Fruit fly (Drosophila melanogaster) whole organism, embryonic: Measurements from ENCODE around the gene CG32276.
A peak's percentile ranks its signal among the peaks of the same experiment; 100 is the strongest.

ENCODE experiments used
- ATbp ChIP-seq: fragments of 200-800 bp; sonication (Bioruptor generic); optimal IDR thresholded peaks from 2 replicates; lab custom pipeline; 2017; ENCODE audit warnings: missing biosample characterization, mild to moderate bottlenecking, missing genetic modification characterization, missing genetic modification reagents
- Ada2b ChIP-seq: fragments of 200-800 bp; sonication (Bioruptor generic); IDR thresholded peaks from 2 replicates; pipeline ENCODE4 v1.3.6; 2022; ENCODE audit warnings: missing biosample characterization, missing genetic modification characterization
- C15 ChIP-seq: fragments of 200-800 bp; sonication (Bioruptor generic); IDR thresholded peaks from 3 replicates; pipeline ENCODE4 v1.3.6; 2022; ENCODE audit warnings: missing biosample characterization, missing genetic modification characterization
- CG10274 ChIP-seq: fragments of 200-800 bp; sonication (Bioruptor generic); optimal IDR thresholded peaks from 3 replicates; lab custom pipeline; 2017; ENCODE audit warnings: missing biosample characterization, mild to moderate bottlenecking, missing genetic modification characterization
- CG10321 ChIP-seq: fragments of 200-800 bp; sonication (Bioruptor generic); IDR thresholded peaks from 2 replicates; pipeline ENCODE4 v1.3.6; 2022; ENCODE audit warnings: missing biosample characterization, missing genetic modification characterization
- CG11093 ChIP-seq: fragments of 200-800 bp; sonication (Bioruptor generic); IDR thresholded peaks from 3 replicates; pipeline ENCODE4 v1.3.6; 2022; ENCODE audit warnings: missing biosample characterization, missing genetic modification characterization
- CG15011 ChIP-seq: fragments of 200-800 bp; sonication (Bioruptor generic); optimal IDR thresholded peaks from 3 replicates; lab custom pipeline; 2018; ENCODE audit warnings: missing biosample characterization, mild to moderate bottlenecking, missing genetic modification characterization
- CG15479 ChIP-seq: fragments of 200-800 bp; sonication (Bioruptor generic); optimal IDR thresholded peaks from 3 replicates; lab custom pipeline; 2019; ENCODE audit warnings: missing biosample characterization, mild to moderate bottlenecking, missing genetic modification characterization, moderate library complexity
- CG15514 ChIP-seq: fragments of 200-800 bp; sonication (Bioruptor generic); optimal IDR thresholded peaks from 3 replicates; lab custom pipeline; 2017; ENCODE audit warnings: missing biosample characterization, missing genetic modification characterization, mild to moderate bottlenecking, moderate library complexity, missing genetic modification reagents
- CG1602 ChIP-seq: fragments of 200-800 bp; sonication (Bioruptor generic); optimal IDR thresholded peaks from 3 replicates; lab custom pipeline; 2016; ENCODE audit warnings: missing biosample characterization, missing genetic modification characterization
- CG16813 ChIP-seq: fragments of 200-800 bp; sonication (Bioruptor generic); IDR thresholded peaks from 3 replicates; pipeline ENCODE4 v1.3.6; 2022; ENCODE audit warnings: missing biosample characterization, missing genetic modification characterization; ENCODE audit not compliant: partially characterized antibody
- CG16863 ChIP-seq: fragments of 200-800 bp; sonication (Bioruptor generic); optimal IDR thresholded peaks from 3 replicates; lab custom pipeline; 2016; ENCODE audit warnings: missing biosample characterization, missing genetic modification characterization
- CG17328 ChIP-seq: fragments of 200-800 bp; sonication (Bioruptor generic); IDR thresholded peaks from 2 replicates; pipeline ENCODE4 v1.3.6; 2022; ENCODE audit warnings: missing biosample characterization, missing genetic modification characterization
- CG2199 ChIP-seq: fragments of 200-800 bp; sonication (Bioruptor generic); IDR thresholded peaks from 3 replicates; pipeline ENCODE4 v1.3.6; 2022; ENCODE audit warnings: missing biosample characterization, missing genetic modification characterization
- CG31388 ChIP-seq: fragments of 200-800 bp; sonication (Bioruptor generic); optimal IDR thresholded peaks from 2 replicates; lab custom pipeline; 2016; ENCODE audit warnings: missing biosample characterization, missing genetic modification characterization
- CG3995 ChIP-seq: fragments of 200-800 bp; sonication (Bioruptor generic); optimal IDR thresholded peaks from 3 replicates; lab custom pipeline; 2016; ENCODE audit warnings: missing biosample characterization, missing genetic modification characterization
- CG8944 ChIP-seq: fragments of 200-800 bp; sonication (Bioruptor generic); optimal IDR thresholded peaks from 3 replicates; lab custom pipeline; 2016; ENCODE audit warnings: missing biosample characterization, missing genetic modification characterization
- CrebB ChIP-seq: fragments of 200-800 bp; sonication (Bioruptor generic); optimal IDR thresholded peaks from 3 replicates; lab custom pipeline; 2018; ENCODE audit warnings: missing biosample characterization, mild to moderate bottlenecking, missing genetic modification characterization
- Dad ChIP-seq: fragments of 200-800 bp; sonication (Bioruptor generic); optimal IDR thresholded peaks from 3 replicates; lab custom pipeline; 2016; ENCODE audit warnings: missing biosample characterization, missing genetic modification characterization
- Doc3 ChIP-seq: fragments of 200-800 bp; sonication (Bioruptor generic); IDR thresholded peaks from 3 replicates; pipeline ENCODE4 v1.3.6; 2022; ENCODE audit warnings: missing biosample characterization, missing genetic modification characterization; ENCODE audit not compliant: partially characterized antibody
- Ets65A ChIP-seq: fragments of 200-800 bp; sonication (Bioruptor generic); peaks from one replicate; lab custom pipeline; 2016; ENCODE audit warnings: missing biosample characterization, missing genetic modification characterization
- Fer3 ChIP-seq: fragments of 200-800 bp; sonication (Bioruptor generic); optimal IDR thresholded peaks from 2 replicates; lab custom pipeline; 2018; ENCODE audit warnings: missing biosample characterization, mild to moderate bottlenecking, missing genetic modification characterization, moderate library complexity
- Lim3 ChIP-seq: fragments of 200-800 bp; sonication (Bioruptor generic); IDR thresholded peaks from 2 replicates; pipeline ENCODE4 v1.3.6; 2022; ENCODE audit warnings: missing biosample characterization, missing genetic modification characterization
- MTF-1 ChIP-seq: fragments of 200-800 bp; sonication (Bioruptor generic); optimal IDR thresholded peaks from 2 replicates; lab custom pipeline; 2018; ENCODE audit warnings: missing biosample characterization, mild to moderate bottlenecking, missing genetic modification characterization, borderline replicate concordance
- Usf ChIP-seq: fragments of 200-800 bp; sonication (Bioruptor generic); optimal IDR thresholded peaks from 2 replicates; lab custom pipeline; 2017; ENCODE audit warnings: missing genotype, missing biosample characterization, missing genetic modification characterization
- Xrp1 ChIP-seq: fragments of 200-800 bp; sonication (Bioruptor generic); IDR thresholded peaks from 2 replicates; pipeline ENCODE4 v1.3.6; 2022; ENCODE audit warnings: missing biosample characterization, missing genetic modification characterization
- br ChIP-seq: fragments of >200 bp; optimal IDR thresholded peaks from 2 replicates; lab custom pipeline; 2017
- corto ChIP-seq: fragments of 200-800 bp; sonication (Bioruptor generic); optimal IDR thresholded peaks from 2 replicates; lab custom pipeline; 2016; ENCODE audit warnings: missing biosample characterization, mild to moderate bottlenecking, missing genetic modification characterization, moderate library complexity
- exex ChIP-seq: fragments of 200-800 bp; sonication (Bioruptor generic); optimal IDR thresholded peaks from 4 replicates; lab custom pipeline; 2018; ENCODE audit warnings: missing biosample characterization, mild to moderate bottlenecking, missing genetic modification characterization, moderate library complexity
- gce ChIP-seq: fragments of 200-800 bp; sonication (Bioruptor generic); IDR thresholded peaks from 3 replicates; pipeline ENCODE4 v1.3.6; 2022; ENCODE audit warnings: missing biosample characterization, missing genetic modification characterization
- gcm ChIP-seq: fragments of 200-800 bp; sonication (Bioruptor generic); optimal IDR thresholded peaks from 2 replicates; lab custom pipeline; 2019; ENCODE audit warnings: missing biosample characterization, mild to moderate bottlenecking, missing genetic modification characterization, moderate library complexity
- gsb-n ChIP-seq: fragments of 200-800 bp; sonication (Bioruptor generic); optimal IDR thresholded peaks from 3 replicates; lab custom pipeline; 2018; ENCODE audit warnings: missing biosample characterization, mild to moderate bottlenecking, missing genetic modification characterization
- gt ChIP-seq: fragments of 200-800 bp; sonication (Bioruptor generic); IDR thresholded peaks from 2 replicates; pipeline ENCODE4 v1.3.6; 2022; ENCODE audit warnings: missing biosample characterization, missing genetic modification characterization
- inv ChIP-seq: fragments of 200-800 bp; sonication (Bioruptor generic); IDR thresholded peaks from 2 replicates; pipeline ENCODE4 v1.3.6; 2022; ENCODE audit warnings: missing biosample characterization, missing genetic modification characterization; ENCODE audit not compliant: partially characterized antibody
- lmd ChIP-seq: fragments of 200-800 bp; sonication (Bioruptor generic); IDR thresholded peaks from 2 replicates; pipeline ENCODE4 v1.3.6; 2022; ENCODE audit warnings: missing biosample characterization, missing genetic modification characterization
- mam ChIP-seq: fragments of 200-800 bp; sonication (Bioruptor generic); optimal IDR thresholded peaks from 3 replicates; lab custom pipeline; 2016; ENCODE audit warnings: missing biosample characterization, missing genetic modification characterization
- otp ChIP-seq: fragments of 200-800 bp; sonication (Bioruptor generic); IDR thresholded peaks from 3 replicates; pipeline ENCODE4, ENCODE4 v1.3.6; 2022; ENCODE audit warnings: missing biosample characterization, missing genetic modification characterization
- pho ChIP-seq: fragments of 200-800 bp; sonication (Bioruptor generic); optimal IDR thresholded peaks from 2 replicates; lab custom pipeline; 2016; ENCODE audit warnings: missing biosample characterization, missing genetic modification characterization
- pum ChIP-seq: fragments of 200-800 bp; sonication (Bioruptor generic); optimal IDR thresholded peaks from 2 replicates; lab custom pipeline; 2016; ENCODE audit warnings: missing biosample characterization, missing genetic modification characterization
- ranshi ChIP-seq: fragments of 200-800 bp; sonication (Bioruptor generic); IDR thresholded peaks from 2 replicates; pipeline ENCODE4 v1.3.6; 2022; ENCODE audit warnings: missing biosample characterization, missing genetic modification characterization
- row ChIP-seq: fragments of 200-800 bp; sonication (Bioruptor generic); IDR thresholded peaks from 3 replicates; pipeline ENCODE4 v1.3.6; 2022; ENCODE audit warnings: missing biosample characterization, missing genetic modification characterization
- sc ChIP-seq, 3 experiments: fragments of >200 bp in 2 of 3; fragments of 200-800 bp in 1 of 3; sonication (Bioruptor generic) in 1 of 3; optimal IDR thresholded peaks; 2 replicates in 2 of 3; 3 replicates in 1 of 3; lab custom pipeline; 2017; ENCODE audit warnings: mild to moderate bottlenecking in 1 of 3, missing biosample characterization in 1 of 3, missing genetic modification characterization in 1 of 3, missing genetic modification reagents in 1 of 3
- sug ChIP-seq: fragments of 200-800 bp; optimal IDR thresholded peaks from 2 replicates; lab custom pipeline; 2019; ENCODE audit warnings: missing biosample characterization, mild to moderate bottlenecking, missing genetic modification characterization, moderate library complexity
- tap ChIP-seq: fragments of 200-800 bp; optimal IDR thresholded peaks from 3 replicates; lab custom pipeline; 2019; ENCODE audit warnings: missing biosample characterization, mild to moderate bottlenecking, missing genetic modification characterization, moderate library complexity
- trh ChIP-seq: fragments of 200-800 bp; sonication (Bioruptor generic); optimal IDR thresholded peaks from 2 replicates; lab custom pipeline; 2016; ENCODE audit warnings: missing biosample characterization, missing genetic modification characterization
- tup ChIP-seq: fragments of 200-800 bp; sonication (Bioruptor generic); optimal IDR thresholded peaks from 2 replicates; lab custom pipeline; 2016; ENCODE audit warnings: missing biosample characterization, mild to moderate bottlenecking, missing genetic modification characterization, moderate library complexity
- yki ChIP-seq: fragments of >200 bp; optimal IDR thresholded peaks from 3 replicates; lab custom pipeline; 2018
- zfh2 ChIP-seq: fragments of 200-800 bp; sonication (Bioruptor generic); optimal IDR thresholded peaks from 2 replicates; lab custom pipeline; 2016; ENCODE audit warnings: missing biosample characterization, missing genetic modification characterization

The CG32276 gene

DNA sequence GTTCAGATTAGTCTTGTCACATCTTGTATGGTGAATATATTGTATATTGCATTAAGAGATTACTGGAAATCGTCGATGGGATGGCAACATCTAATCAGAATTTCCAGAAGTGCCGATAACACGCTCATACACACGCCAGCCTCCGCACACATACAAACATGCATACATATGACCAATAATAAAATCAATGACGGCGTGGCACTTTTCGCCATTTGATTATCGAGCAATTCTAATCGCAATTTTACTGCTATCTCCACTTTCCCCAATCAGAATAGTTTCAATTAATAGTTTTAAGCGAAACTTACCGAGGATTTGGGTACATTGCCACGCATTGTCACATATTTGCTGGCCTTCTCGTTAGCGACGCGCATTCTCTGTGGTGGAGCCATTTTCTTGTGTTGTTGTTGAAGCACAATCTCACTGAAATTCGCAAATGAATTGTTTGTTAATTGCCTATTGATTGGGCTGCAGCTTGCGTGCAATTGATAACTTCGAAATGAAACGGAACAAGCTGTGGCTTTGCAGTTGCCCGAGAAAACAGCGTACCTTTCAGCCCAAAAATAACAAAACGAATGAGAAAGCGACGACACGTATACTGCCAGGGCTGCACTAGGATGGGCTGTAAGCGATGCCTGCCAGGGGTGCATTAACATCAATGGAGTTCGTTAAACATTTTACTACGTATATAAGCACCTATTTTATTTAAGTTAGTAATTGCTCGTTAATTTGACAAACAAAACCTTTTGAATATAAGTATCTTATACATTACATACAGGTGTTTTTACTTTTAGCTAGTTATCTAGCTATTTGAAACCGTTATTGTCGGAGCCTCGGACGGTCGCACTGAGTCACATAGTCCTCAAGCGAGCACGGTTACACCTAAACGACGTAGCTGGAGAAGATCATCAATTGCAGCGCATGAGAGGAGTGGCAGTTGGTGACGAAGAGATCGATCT lies at the start of gene CG32276, which contains the start of gene gry (continued):
- TF ChIP-seq CG15479 (GFP tag; lab: Kevin White, UChicago), result no peak
- peak; percentile 91 for TF ChIP-seq CG3995 (GFP tag; lab: Kevin White, UChicago)
- no peak for TF ChIP-seq Lim3
- TF ChIP-seq pho, result peak; percentile 79
- TF ChIP-seq otp, result peak; percentile 54; the same call in 1 of the 3 replicates
- peak; percentile 11 for TF ChIP-seq Usf (GFP tag; lab: Kevin White, UChicago)
- peak; percentile 67 for TF ChIP-seq CrebB (tag; lab: Kevin White, UChicago)
- no peak for TF ChIP-seq br (lab: Kevin White, UChicago)
- peak; percentile 42 for TF ChIP-seq MTF-1 (GFP tag; lab: Kevin White, UChicago)
- TF ChIP-seq gce, result no peak
- TF ChIP-seq Ada2b (GFP tag; lab: Robert Waterston, UW), result peak; percentile 72
- peak; percentile 44 for TF ChIP-seq ranshi
- TF ChIP-seq row (GFP tag; lab: Robert Waterston, UW), result peak; percentile 93
- peak; percentile 15; the same call in 1 of the 2 replicates for TF ChIP-seq inv (GFP tag; lab: Robert Waterston, UW)
- TF ChIP-seq CG10321 (GFP tag; lab: Robert Waterston, UW), result no peak
- TF ChIP-seq CG10274 (GFP tag; lab: Kevin White, UChicago), result no peak
- peak; percentile 65; the same call in 1 of the 2 replicates for TF ChIP-seq lmd (GFP tag; lab: Robert Waterston, UW)
- peak; percentile 35; the same call in 1 of the 2 replicates for TF ChIP-seq gt
- peak; percentile 63 for TF ChIP-seq trh (GFP tag; lab: Kevin White, UChicago)
- TF ChIP-seq CG16863 (GFP tag; lab: Kevin White, UChicago), result peak; percentile 79
- TF ChIP-seq corto (GFP tag; lab: Kevin White, UChicago), result no peak
- peak; percentile 79 for TF ChIP-seq pum
- peak; percentile 79 for TF ChIP-seq mam
- TF ChIP-seq Xrp1 (GFP tag; lab: Robert Waterston, UW), result peak; percentile 72; the same call in 1 of the 2 replicates
- TF ChIP-seq tup (GFP tag; lab: Kevin White, UChicago), result peak; percentile 63
- no peak for TF ChIP-seq ATbp (GFP tag; lab: Kevin White, UChicago)
- TF ChIP-seq exex, result peak; percentile 42
- peak; percentile 55 for TF ChIP-seq CG31388 (GFP tag; lab: Kevin White, UChicago)
- TF ChIP-seq CG1602 (GFP tag; lab: Kevin White, UChicago), result peak; percentile 66
- TF ChIP-seq yki, result no peak
- TF ChIP-seq CG15514 (GFP tag; lab: Kevin White, UChicago), result peak; percentile 91
- no peak for TF ChIP-seq sc (optimal IDR thresholded peaks at IDR 0.05; lab: Kevin White, UChicago)
- no peak for TF ChIP-seq sc (GFP tag; optimal IDR thresholded peaks at IDR 0.05; lab: Kevin White, UChicago)
- TF ChIP-seq C15 (GFP tag; lab: Robert Waterston, UW), result no peak
- TF ChIP-seq gsb-n, result no peak
- peak; percentile 85 for TF ChIP-seq zfh2 (GFP tag; lab: Kevin White, UChicago)
- TF ChIP-seq CG8944 (GFP tag; lab: Kevin White, UChicago), result peak; percentile 82
- TF ChIP-seq CG2199 (GFP tag; lab: Robert Waterston, UW), result 0 out of 3 replicates have a peak, but pooled peaks have one; percentile 32
- no peak for TF ChIP-seq gcm (GFP tag; lab: Kevin White, UChicago)
- peak; percentile 98 for TF ChIP-seq Ets65A (GFP tag; lab: Kevin White, UChicago)
- TF ChIP-seq Fer3 (tag; lab: Kevin White, UChicago), result peak; percentile 72
- peak; percentile 78 for TF ChIP-seq CG17328 (GFP tag; lab: Robert Waterston, UW)
- peak; percentile 50; the same call in 2 of the 3 replicates for TF ChIP-seq CG16813 (GFP tag; lab: Robert Waterston, UW)
- TF ChIP-seq Dad, result peak; percentile 68
- TF ChIP-seq CG11093 (GFP tag; lab: Robert Waterston, UW), result peak; percentile 65; the same call in 2 of the 3 replicates
- TF ChIP-seq sug (tag; lab: Kevin White, UChicago), result no peak
- TF ChIP-seq Doc3 (GFP tag; lab: Robert Waterston, UW), result no peak
- peak; percentile 63 for TF ChIP-seq tap (tag; lab: Kevin White, UChicago)
- no peak for TF ChIP-seq CG15011 (GFP tag; lab: Kevin White, UChicago)
